Worm (Caenorhabditis elegans): ENCODE measurements around the gene twk-22.

- TF ChIP-seq him-1 (tag; optimal IDR thresholded peaks at IDR 0.05): no peak
- no peak for TF ChIP-seq W03F9.2 (tag; optimal IDR thresholded peaks at IDR 0.05)
Measured at ce11 chrX:16321864-16322263, 15.6 kb downstream of the twk-22 start.
